Worm (Caenorhabditis elegans): ENCODE results near the gene F49E8.8.

DNA sequence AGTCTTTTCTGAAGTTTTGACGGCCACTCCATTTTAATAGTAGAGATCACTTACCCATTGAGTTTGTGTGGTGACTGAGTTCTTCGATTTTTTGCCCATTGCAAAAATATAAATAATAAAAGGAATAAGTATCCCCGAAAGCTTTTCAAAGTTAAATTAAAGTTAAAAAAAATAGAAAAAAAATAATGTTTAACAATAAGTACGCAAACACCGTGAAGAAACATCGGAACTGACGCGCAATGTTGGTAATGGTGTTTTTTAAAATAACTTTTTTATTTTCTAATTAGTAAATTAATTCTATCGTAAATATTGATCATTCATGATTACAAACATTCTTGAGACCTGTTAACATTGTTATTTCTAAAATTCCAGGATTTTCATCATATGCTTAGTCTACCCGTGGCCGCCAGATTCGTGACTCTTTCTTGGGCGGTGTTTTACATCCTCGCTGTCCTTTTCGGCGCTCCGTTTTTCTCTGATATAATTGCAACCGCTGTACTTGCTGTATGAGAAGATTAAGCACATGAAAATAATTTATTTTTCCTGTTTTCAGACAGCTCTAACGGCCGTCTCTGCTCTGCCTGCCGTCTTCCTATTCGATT is at the start of gene F49E8.8, which contains the start of the genes F49E8.7 and nprl-2:
- no peak for TF ChIP-seq C04F5.9 (tag; optimal IDR thresholded peaks at IDR 0.05)
- no peak for TF ChIP-seq snpc-4 (tag; optimal IDR thresholded peaks at IDR 0.05)
- TF ChIP-seq snu-23 (GFP tag; optimal IDR thresholded peaks at IDR 0.05) = no peak
- no peak for TF ChIP-seq lir-3 (tag; optimal IDR thresholded peaks at IDR 0.05; ENCODE audit: poor library complexity)
- no peak for TF ChIP-seq nhr-77 (tag; optimal IDR thresholded peaks at IDR 0.05)

Data from whole organism, L1 larva.